Fruit fly (Drosophila melanogaster): Measurements from ENCODE around the gene CG4653.

- TF ChIP-seq insv (optimal IDR thresholded peaks at IDR 0.05) (no peak), h (optimal IDR thresholded peaks at IDR 0.05) (no peak)
Observed at dm6 chrX:16733244-16733643, 29.4 kb downstream of the CG4653 start.

Data from Kc167 (cell line).